Fruit fly (Drosophila melanogaster): ENCODE results near the gene RpS15Aa.
A peak's percentile ranks its signal among the peaks of the same experiment; 100 is the strongest.

The RpS15Aa gene

dm6 chrX:13332702-13333243, 4.7 kb downstream of the RpS15Aa start (continued):
- peak; percentile 67 for TF ChIP-seq Sox14 (GFP tag; optimal IDR thresholded peaks at IDR 0.05)
- TF ChIP-seq Hr39 (GFP tag; optimal IDR thresholded peaks at IDR 0.05) = peak; percentile 29
- peak; percentile 44 for TF ChIP-seq cyc (GFP tag; optimal IDR thresholded peaks at IDR 0.05)
- TF ChIP-seq CG10669 (GFP tag; optimal IDR thresholded peaks at IDR 0.05) = no peak
- peak; percentile 17 for TF ChIP-seq Smox (GFP tag; optimal IDR thresholded peaks at IDR 0.05)
- TF ChIP-seq fd59A (GFP tag; optimal IDR thresholded peaks at IDR 0.05) = peak; percentile 23
- no peak for TF ChIP-seq Blimp-1 (GFP tag; optimal IDR thresholded peaks at IDR 0.05)
- peak; percentile 82 for TF ChIP-seq CG32006 (GFP tag; optimal IDR thresholded peaks at IDR 0.05)
- TF ChIP-seq vri (GFP tag; optimal IDR thresholded peaks at IDR 0.05) = no peak
- peak in 1 of 2 experiments; percentile 62 for TF ChIP-seq salr (GFP tag; optimal IDR thresholded peaks at IDR 0.05)
- peak; percentile 0 for TF ChIP-seq CG8632 (GFP tag; optimal IDR thresholded peaks at IDR 0.05)
- no peak for TF ChIP-seq CG8119 (GFP tag; IDR thresholded peaks at IDR 0.05)
- TF ChIP-seq Hr4 (GFP tag; optimal IDR thresholded peaks at IDR 0.05) = peak; percentile 17
- TF ChIP-seq CG6276 (GFP tag; optimal IDR thresholded peaks at IDR 0.05) = peak; percentile 36
- TF ChIP-seq CG3919 (GFP tag; optimal IDR thresholded peaks at IDR 0.05) = peak; percentile 44
- peak; percentile 13 for TF ChIP-seq Ets21C (GFP tag; optimal IDR thresholded peaks at IDR 0.05)
- TF ChIP-seq CG8319 (GFP tag; optimal IDR thresholded peaks at IDR 0.05) = no peak
- TF ChIP-seq esn (GFP tag; optimal IDR thresholded peaks at IDR 0.05) = peak; percentile 49
- TF ChIP-seq pdm3 (GFP tag; optimal IDR thresholded peaks at IDR 0.05) = peak; percentile 42
- no peak for TF ChIP-seq CG11294 (GFP tag; IDR thresholded peaks at IDR 0.05)
- peak; percentile 75 for TF ChIP-seq fkh (GFP tag; optimal IDR thresholded peaks at IDR 0.05)
- peak; percentile 85 for TF ChIP-seq svp (GFP tag)
- peak; percentile 40 for TF ChIP-seq acj6 (GFP tag; optimal IDR thresholded peaks at IDR 0.05)
- TF ChIP-seq CG11902 (GFP tag; optimal IDR thresholded peaks at IDR 0.05) = no peak
- TF ChIP-seq Eip78C (GFP tag) = peak; percentile 78
- TF ChIP-seq CG11762 (GFP tag; optimal IDR thresholded peaks at IDR 0.05; ENCODE audit: insufficient read depth) = no peak
- TF ChIP-seq CG10631 (GFP tag; optimal IDR thresholded peaks at IDR 0.05) = peak; percentile 39
- TF ChIP-seq CG3032 (tag; optimal IDR thresholded peaks at IDR 0.05) = peak; percentile 13
- peak; percentile 28 for TF ChIP-seq CG7368 (GFP tag; optimal IDR thresholded peaks at IDR 0.05)
- TF ChIP-seq CG6808 (GFP tag; optimal IDR thresholded peaks at IDR 0.05) = peak; percentile 31
- peak; percentile 41 for TF ChIP-seq CG4318 (GFP tag; optimal IDR thresholded peaks at IDR 0.05)
- TF ChIP-seq OdsH (GFP tag; optimal IDR thresholded peaks at IDR 0.05) = peak; percentile 37
- no peak for TF ChIP-seq CG1621 (tag; optimal IDR thresholded peaks at IDR 0.05)
- no peak for TF ChIP-seq Sox15 (GFP tag; optimal IDR thresholded peaks at IDR 0.05)
- TF ChIP-seq achi (GFP tag; optimal IDR thresholded peaks at IDR 0.05) = peak; percentile 51

- TF ChIP-seq Smox (GFP tag; optimal IDR thresholded peaks at IDR 0.05) = peak; percentile 82
- TF ChIP-seq lz (GFP tag; optimal IDR thresholded peaks at IDR 0.05) = peak; percentile 87
- peak; percentile 89 for TF ChIP-seq topi (GFP tag; optimal IDR thresholded peaks at IDR 0.05)
- TF ChIP-seq CG7368 (GFP tag; optimal IDR thresholded peaks at IDR 0.05) = peak; percentile 89
- TF ChIP-seq fkh (GFP tag; optimal IDR thresholded peaks at IDR 0.05) = no peak
- TF ChIP-seq CG16779 (tag; optimal IDR thresholded peaks at IDR 0.05) = peak; percentile 69
- TF ChIP-seq Lpt (GFP tag; optimal IDR thresholded peaks at IDR 0.05) = peak; percentile 79
- TF ChIP-seq OdsH (GFP tag; optimal IDR thresholded peaks at IDR 0.05) = peak; percentile 87
- TF ChIP-seq CG6792 (GFP tag; optimal IDR thresholded peaks at IDR 0.05) = peak; percentile 82
- peak; percentile 75 for TF ChIP-seq Sox15 (GFP tag; optimal IDR thresholded peaks at IDR 0.05)
- peak; percentile 92 for TF ChIP-seq svp (GFP tag)
- TF ChIP-seq CG15336 (GFP tag; IDR thresholded peaks at IDR 0.05) = peak; percentile 89
- peak; percentile 76 for TF ChIP-seq CG10631 (GFP tag; optimal IDR thresholded peaks at IDR 0.05)
- TF ChIP-seq CG8632 (GFP tag; optimal IDR thresholded peaks at IDR 0.05) = peak; percentile 80
- peak; percentile 86 for TF ChIP-seq pdm3 (GFP tag; optimal IDR thresholded peaks at IDR 0.05)
- TF ChIP-seq ss (GFP tag; optimal IDR thresholded peaks at IDR 0.05) = peak; percentile 43 to 66
- TF ChIP-seq CG10669 (GFP tag; optimal IDR thresholded peaks at IDR 0.05) = peak; percentile 84
- peak; percentile 63 for TF ChIP-seq spab (GFP tag; optimal IDR thresholded peaks at IDR 0.05)
- peak; percentile 65 to 69 for TF ChIP-seq salr (GFP tag; optimal IDR thresholded peaks at IDR 0.05)
- peak; percentile 69 for TF ChIP-seq CG11902 (GFP tag; optimal IDR thresholded peaks at IDR 0.05)
- TF ChIP-seq acj6 (GFP tag; optimal IDR thresholded peaks at IDR 0.05) = peak; percentile 84
- peak; percentile 90 for TF ChIP-seq vri (GFP tag; optimal IDR thresholded peaks at IDR 0.05)
- peak; percentile 95 for TF ChIP-seq Eip78C (GFP tag)
- peak; percentile 12 for TF ChIP-seq CG6854 (GFP tag; optimal IDR thresholded peaks at IDR 0.05)
- peak; percentile 86 for TF ChIP-seq Sox14 (GFP tag; optimal IDR thresholded peaks at IDR 0.05)
- TF ChIP-seq cyc (GFP tag; optimal IDR thresholded peaks at IDR 0.05) = peak; percentile 83
- peak; percentile 83; the same call in 2 of the 3 replicates for TF ChIP-seq CG8119 (GFP tag; IDR thresholded peaks at IDR 0.05)
- TF ChIP-seq CG1621 (tag; optimal IDR thresholded peaks at IDR 0.05) = peak; percentile 73
- TF ChIP-seq CG32006 (GFP tag; optimal IDR thresholded peaks at IDR 0.05) = peak; percentile 93
- TF ChIP-seq CG3032 (tag; optimal IDR thresholded peaks at IDR 0.05) = peak; percentile 73
- peak; percentile 86 for TF ChIP-seq CG6276 (GFP tag; optimal IDR thresholded peaks at IDR 0.05)
Measured at dm6 chrX:13331814-13332701, 5.4 kb downstream of the RpS15Aa start.
